Worm (Caenorhabditis elegans) whole organism, L3 larva: Measurements from ENCODE around the gene cnd-1.

Experiments used
- ZK546.5 ChIP-seq: sonication (generic microtip); optimal IDR thresholded peaks from 2 replicates; lab custom pipeline; 2017; ENCODE audit warnings: missing biosample characterization, missing genetic modification characterization
- ceh-82 ChIP-seq: fragments of 150-350 bp; optimal IDR thresholded peaks from 2 replicates; lab custom pipeline; 2014; ENCODE audit warnings: missing biosample characterization, missing genetic modification characterization
- elt-1 ChIP-seq: fragments of 150-350 bp; optimal IDR thresholded peaks from 2 replicates; lab custom pipeline; 2014; ENCODE audit warnings: missing biosample characterization, missing genetic modification characterization
- fos-1 ChIP-seq: fragments of 150-350 bp; optimal IDR thresholded peaks from 2 replicates; lab custom pipeline; 2014; ENCODE audit warnings: missing biosample characterization, missing genetic modification characterization
- nhr-11 ChIP-seq: fragments of 150-350 bp; optimal IDR thresholded peaks from 2 replicates; lab custom pipeline; 2014; ENCODE audit warnings: missing biosample characterization, missing genetic modification characterization
- nhr-12 ChIP-seq: fragments of 150-350 bp; optimal IDR thresholded peaks from 2 replicates; lab custom pipeline; 2014; ENCODE audit warnings: missing biosample characterization, missing genetic modification characterization
- nhr-237 ChIP-seq: fragments of 150-350 bp; optimal IDR thresholded peaks from 2 replicates; lab custom pipeline; 2014; ENCODE audit warnings: missing biosample characterization, missing genetic modification characterization
- pqm-1 ChIP-seq: fragments of 150-350 bp; optimal IDR thresholded peaks from 2 replicates; lab custom pipeline; 2017; ENCODE audit warnings: missing biosample characterization, missing genetic modification characterization, inconsistent platforms
- sea-2 ChIP-seq: fragments of 150-350 bp; sonication (generic microtip); optimal IDR thresholded peaks from 4 replicates; lab custom pipeline; 2014; ENCODE audit warnings: missing biosample characterization, missing genetic modification reagents, missing genetic modification characterization
- unc-39 ChIP-seq: sonication (generic microtip); optimal IDR thresholded peaks from 4 replicates; lab custom pipeline; 2017; ENCODE audit warnings: missing biosample characterization, missing genetic modification characterization
- unc-62 ChIP-seq: fragments of 150-350 bp; sonication (generic microtip); optimal IDR thresholded peaks from 4 replicates; lab custom pipeline; 2014; ENCODE audit warnings: missing biosample characterization, missing genetic modification reagents, missing genetic modification characterization

DNA sequence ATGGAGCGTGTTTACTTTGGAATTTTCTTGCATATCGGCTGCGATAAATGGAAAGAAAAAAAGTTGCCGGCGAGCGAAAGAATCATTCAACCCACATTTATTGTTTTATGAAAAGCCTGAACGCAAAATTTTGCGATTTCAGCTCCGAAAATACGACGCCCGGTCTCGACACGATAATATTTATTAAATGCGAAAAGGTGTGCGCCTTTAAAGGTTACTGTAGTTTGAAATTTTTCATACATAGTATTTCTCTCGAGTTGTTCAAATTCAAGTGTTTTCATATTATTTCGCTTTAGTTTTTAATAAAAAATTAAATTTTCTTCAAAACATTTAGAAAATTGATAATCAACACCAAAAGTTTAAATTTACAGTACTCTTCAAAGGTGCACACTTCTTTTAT lies 35.4 kb downstream of the cnd-1 start, which contains the start of gene syx-16:
- no peak for TF ChIP-seq ZK546.5 (tag; lab: Kevin White, UChicago)
- no peak for TF ChIP-seq nhr-237 (tag; lab: Kevin White, UChicago)
- TF ChIP-seq unc-62 (GFP tag; lab: Kevin White, UChicago), result no peak
- TF ChIP-seq ceh-82 (tag; lab: Kevin White, UChicago), result no peak
- no peak for TF ChIP-seq nhr-11 (tag; lab: Kevin White, UChicago)
- TF ChIP-seq nhr-12, result no peak
- no peak for TF ChIP-seq pqm-1 (tag; lab: Kevin White, UChicago)
- no peak for TF ChIP-seq elt-1 (tag; lab: Kevin White, UChicago)
- no peak for TF ChIP-seq fos-1 (tag; lab: Kevin White, UChicago)
- TF ChIP-seq unc-39 (tag; lab: Kevin White, UChicago), result no peak
- no peak for TF ChIP-seq sea-2
